Fruit fly (Drosophila melanogaster): ENCODE data around the gene CG11911.
A peak's percentile ranks its signal among the peaks of the same experiment; 100 is the strongest.

DNA sequence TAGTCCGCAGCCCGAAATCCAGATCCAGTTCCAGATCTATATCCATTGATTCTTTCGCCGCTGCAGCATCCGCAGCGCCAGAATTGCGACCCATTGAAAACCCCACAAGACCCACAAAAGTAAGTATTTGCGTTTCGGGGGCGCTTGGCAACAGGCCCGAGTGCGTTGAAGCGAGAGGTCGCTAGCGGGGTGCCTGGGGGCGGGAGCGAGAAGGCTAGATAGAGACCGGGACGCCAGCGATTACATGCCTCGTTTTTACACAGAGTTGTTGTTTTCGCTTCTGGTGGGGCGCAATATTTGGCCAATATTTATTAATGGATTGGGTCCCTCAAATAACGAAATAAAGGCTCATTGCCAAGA lies 22.8 kb downstream of the CG11911 start:
- peak; percentile 1 for TF ChIP-seq exex (tag; optimal IDR thresholded peaks at IDR 0.05)
- no peak for TF ChIP-seq sc (optimal IDR thresholded peaks at IDR 0.05)
- no peak for TF ChIP-seq sc (GFP tag; optimal IDR thresholded peaks at IDR 0.05)
- TF ChIP-seq kay (GFP tag; optimal IDR thresholded peaks at IDR 0.05): no peak
- TF ChIP-seq crp (GFP tag; optimal IDR thresholded peaks at IDR 0.05): no peak
- TF ChIP-seq prd (optimal IDR thresholded peaks at IDR 0.05): no peak
- no peak for TF ChIP-seq prd (GFP tag; IDR thresholded peaks at IDR 0.05)
- TF ChIP-seq NC2β (GFP tag; optimal IDR thresholded peaks at IDR 0.05): no peak
- TF ChIP-seq CG14860 (GFP tag; IDR thresholded peaks at IDR 0.05; ENCODE audit: partially characterized antibody): no peak
- no peak for TF ChIP-seq CG9817 (tag; optimal IDR thresholded peaks at IDR 0.05)
- no peak for TF ChIP-seq Ets97D (GFP tag; optimal IDR thresholded peaks at IDR 0.05)
- TF ChIP-seq CG13287 (GFP tag; IDR thresholded peaks at IDR 0.05; ENCODE audit: partially characterized antibody): no peak
- TF ChIP-seq her (GFP tag; optimal IDR thresholded peaks at IDR 0.05): no peak
- no peak for TF ChIP-seq Usf (GFP tag; optimal IDR thresholded peaks at IDR 0.05)
- TF ChIP-seq CG3726 (GFP tag; IDR thresholded peaks at IDR 0.05): no peak
